Fruit fly (Drosophila melanogaster) whole organism, embryonic: Measurements from ENCODE around the gene CG33230.

ENCODE experiments used
- Atf3 ChIP-seq: fragments of 200-800 bp; sonication (Bioruptor generic); optimal IDR thresholded peaks from 3 replicates; lab custom pipeline; 2016; ENCODE audit warnings: missing biosample characterization, missing genetic modification characterization
- CG10366 ChIP-seq: fragments of 200-800 bp; sonication (Bioruptor generic); IDR thresholded peaks from 2 replicates; pipeline ENCODE4 v1.3.6; 2022; ENCODE audit warnings: missing biosample characterization, missing genetic modification characterization
- CG10959 ChIP-seq: fragments of 200-800 bp; sonication (Bioruptor generic); IDR thresholded peaks from 2 replicates; pipeline ENCODE4 v1.3.6; 2022; ENCODE audit warnings: missing biosample characterization, missing genetic modification characterization
- CG12219 ChIP-seq: fragments of 200-800 bp; sonication (Bioruptor generic); optimal IDR thresholded peaks from 3 replicates; lab custom pipeline; 2018; ENCODE audit warnings: missing biosample characterization, mild to moderate bottlenecking, missing genetic modification characterization
- CG1233 ChIP-seq: fragments of 200-800 bp; sonication (Bioruptor generic); optimal IDR thresholded peaks from 4 replicates; lab custom pipeline; 2018; ENCODE audit warnings: missing biosample characterization, mild to moderate bottlenecking, missing genetic modification characterization
- CG14441 ChIP-seq: fragments of 200-800 bp; sonication (Bioruptor generic); IDR thresholded peaks from 2 replicates; pipeline ENCODE4 v1.3.6; 2022; ENCODE audit warnings: missing biosample characterization, missing genetic modification characterization
- CG1647 ChIP-seq: fragments of 200-800 bp; sonication (Bioruptor generic); optimal IDR thresholded peaks from 3 replicates; lab custom pipeline; 2016; ENCODE audit warnings: missing biosample characterization, missing genetic modification characterization
- CG17328 ChIP-seq: fragments of 200-800 bp; sonication (Bioruptor generic); IDR thresholded peaks from 2 replicates; pipeline ENCODE4 v1.3.6; 2022; ENCODE audit warnings: missing biosample characterization, missing genetic modification characterization
- CG17568 ChIP-seq: fragments of 200-800 bp; sonication (Bioruptor generic); optimal IDR thresholded peaks from 2 replicates; lab custom pipeline; 2018; ENCODE audit warnings: missing biosample characterization, mild to moderate bottlenecking, missing genetic modification characterization, moderate library complexity
- CG17829 ChIP-seq: fragments of 200-800 bp; optimal IDR thresholded peaks from 2 replicates; lab custom pipeline; 2019; ENCODE audit warnings: missing biosample characterization, mild to moderate bottlenecking, missing genetic modification characterization, moderate library complexity
- CG17912 ChIP-seq: fragments of 200-800 bp; sonication (Bioruptor generic); optimal IDR thresholded peaks from 2 replicates; lab custom pipeline; 2018; ENCODE audit warnings: missing biosample characterization, mild to moderate bottlenecking, missing genetic modification characterization
- CG2712 ChIP-seq: fragments of 200-800 bp; optimal IDR thresholded peaks from 3 replicates; lab custom pipeline; 2019; ENCODE audit warnings: missing biosample characterization, mild to moderate bottlenecking, missing genetic modification characterization, moderate library complexity
- CG2889 ChIP-seq: fragments of 200-800 bp; sonication (Bioruptor generic); IDR thresholded peaks from 3 replicates; pipeline ENCODE4 v1.3.6; 2022; ENCODE audit warnings: missing biosample characterization, missing genetic modification characterization
- CG34376 ChIP-seq: fragments of 200-800 bp; sonication (Bioruptor generic); optimal IDR thresholded peaks from 2 replicates; lab custom pipeline; 2018; ENCODE audit warnings: missing biosample characterization, mild to moderate bottlenecking, missing genetic modification characterization
- CG4360 ChIP-seq: fragments of 200-800 bp; sonication (Bioruptor generic); IDR thresholded peaks from 2 replicates; pipeline ENCODE4 v1.3.6; 2022; ENCODE audit warnings: missing biosample characterization, missing genetic modification characterization
- CG4707 ChIP-seq: fragments of 200-800 bp; sonication (Bioruptor generic); optimal IDR thresholded peaks from 2 replicates; lab custom pipeline; 2018; ENCODE audit warnings: missing biosample characterization, mild to moderate bottlenecking, missing genetic modification characterization, moderate library complexity
- CG6175 ChIP-seq: fragments of 200-800 bp; sonication (Bioruptor generic); IDR thresholded peaks from 3 replicates; pipeline ENCODE4 v1.3.6; 2022; ENCODE audit warnings: missing biosample characterization, missing genetic modification characterization
- CG7372 ChIP-seq: fragments of 200-800 bp; sonication (Bioruptor generic); IDR thresholded peaks from 2 replicates; pipeline ENCODE4 v1.3.6; 2022; ENCODE audit warnings: missing biosample characterization, missing genetic modification characterization
- CG7839 ChIP-seq: fragments of 200-800 bp; sonication (Bioruptor generic); optimal IDR thresholded peaks from 3 replicates; lab custom pipeline; 2018; ENCODE audit warnings: missing biosample characterization, mild to moderate bottlenecking, missing genetic modification characterization, moderate library complexity
- Camta ChIP-seq: fragments of 200-800 bp; sonication (Bioruptor generic); optimal IDR thresholded peaks from 2 replicates; lab custom pipeline; 2016; ENCODE audit warnings: missing biosample characterization, missing genetic modification characterization
- Chrac-16 ChIP-seq: fragments of 200-800 bp; sonication (Bioruptor generic); optimal IDR thresholded peaks from 3 replicates; lab custom pipeline; 2016; ENCODE audit warnings: missing biosample characterization, missing genetic modification characterization
- CoRest ChIP-seq: fragments of 200-800 bp; sonication (Bioruptor generic); optimal IDR thresholded peaks from 3 replicates; lab custom pipeline; 2018; ENCODE audit warnings: missing biosample characterization, mild to moderate bottlenecking, missing genetic modification characterization, moderate library complexity
- Dip2 ChIP-seq: fragments of 200-800 bp; sonication (Bioruptor generic); IDR thresholded peaks from 2 replicates; pipeline ENCODE4 v1.3.6; 2022; ENCODE audit warnings: missing biosample characterization, missing genetic modification characterization
- Drgx ChIP-seq: fragments of 200-800 bp; sonication (Bioruptor generic); IDR thresholded peaks from 2 replicates; pipeline ENCODE4 v1.3.6; 2022; ENCODE audit warnings: missing biosample characterization, missing genetic modification characterization
- Fer1 ChIP-seq: fragments of 200-800 bp; sonication (Bioruptor generic); optimal IDR thresholded peaks from 2 replicates; lab custom pipeline; 2017; ENCODE audit warnings: missing biosample characterization, mild to moderate bottlenecking, missing genetic modification characterization
- Fer3 ChIP-seq: fragments of 200-800 bp; sonication (Bioruptor generic); optimal IDR thresholded peaks from 2 replicates; lab custom pipeline; 2018; ENCODE audit warnings: missing biosample characterization, mild to moderate bottlenecking, missing genetic modification characterization, moderate library complexity
- HLH3B ChIP-seq: fragments of 200-800 bp; sonication (Bioruptor generic); IDR thresholded peaks from 2 replicates; pipeline ENCODE4 v1.3.6; 2022; ENCODE audit warnings: missing biosample characterization, missing genetic modification characterization
- HmgD ChIP-seq: fragments of 200-800 bp; sonication (Bioruptor generic); optimal IDR thresholded peaks from 3 replicates; lab custom pipeline; 2016; ENCODE audit warnings: missing biosample characterization, missing genetic modification characterization
- Hr51 ChIP-seq, 2 experiments: fragments of 200-800 bp; sonication (Bioruptor generic); optimal IDR thresholded peaks; 2 replicates in 1 of 2; 3 replicates in 1 of 2; lab custom pipeline; 2016 to 2018; ENCODE audit warnings: missing biosample characterization in 2 of 2, missing genetic modification characterization in 2 of 2, mild to moderate bottlenecking in 1 of 2, moderate library complexity in 1 of 2
- Kr ChIP-seq: fragments of 200-800 bp; sonication (Bioruptor generic); optimal IDR thresholded peaks from 2 replicates; lab custom pipeline; 2017; ENCODE audit warnings: missing biosample characterization, mild to moderate bottlenecking, missing genetic modification characterization
- Lpt ChIP-seq: fragments of >200 bp; optimal IDR thresholded peaks from 2 replicates; lab custom pipeline; 2018; ENCODE audit warnings: missing biosample characterization, missing genetic modification characterization
- Poxn ChIP-seq: fragments of 200-800 bp; sonication (Bioruptor generic); IDR thresholded peaks from 2 replicates; pipeline ENCODE4 v1.3.6; 2022; ENCODE audit warnings: missing biosample characterization, missing genetic modification characterization
- Six4 ChIP-seq: fragments of 200-800 bp; sonication (Bioruptor generic); optimal IDR thresholded peaks from 2 replicates; lab custom pipeline; 2016; ENCODE audit warnings: missing biosample characterization, missing genetic modification characterization
- Xrp1 ChIP-seq: fragments of 200-800 bp; sonication (Bioruptor generic); IDR thresholded peaks from 2 replicates; pipeline ENCODE4 v1.3.6; 2022; ENCODE audit warnings: missing biosample characterization, missing genetic modification characterization
- bowl ChIP-seq: fragments of 200-800 bp; sonication (Bioruptor generic); IDR thresholded peaks from 2 replicates; pipeline ENCODE4 v1.3.6; 2022; ENCODE audit warnings: missing biosample characterization, missing genetic modification characterization
- br ChIP-seq: fragments of >200 bp; optimal IDR thresholded peaks from 2 replicates; lab custom pipeline; 2017
- cato ChIP-seq: fragments of 200-800 bp; sonication (Bioruptor generic); optimal IDR thresholded peaks from 2 replicates; lab custom pipeline; 2016; ENCODE audit warnings: missing biosample characterization, missing genetic modification characterization, borderline replicate concordance
- cg ChIP-seq: fragments of 200-800 bp; sonication (Bioruptor generic); optimal IDR thresholded peaks from 3 replicates; lab custom pipeline; 2019; ENCODE audit warnings: missing biosample characterization, mild to moderate bottlenecking, missing genetic modification characterization, moderate library complexity
- eve ChIP-seq, 2 experiments: fragments of >200 bp; optimal IDR thresholded peaks; 2 replicates each; lab custom pipeline; 2017; ENCODE audit warnings: missing biosample characterization in 2 of 2, missing genetic modification characterization in 2 of 2
- hb ChIP-seq: fragments of 200-800 bp; sonication (Bioruptor generic); IDR thresholded peaks from 3 replicates; pipeline ENCODE4 v1.3.6; 2022; ENCODE audit warnings: missing biosample characterization, missing genetic modification characterization; ENCODE audit not compliant: partially characterized antibody
- hth ChIP-seq: fragments of >200 bp; optimal IDR thresholded peaks from 2 replicates; lab custom pipeline; 2017; ENCODE audit warnings: inconsistent platforms
- kah ChIP-seq: fragments of 200-800 bp; sonication (Bioruptor generic); optimal IDR thresholded peaks from 2 replicates; lab custom pipeline; 2018; ENCODE audit warnings: missing biosample characterization, mild to moderate bottlenecking, missing genetic modification characterization
- org-1 ChIP-seq: fragments of 200-800 bp; sonication (Bioruptor generic); optimal IDR thresholded peaks from 2 replicates; lab custom pipeline; 2017; ENCODE audit warnings: missing biosample characterization, missing genetic modification characterization
- p53 ChIP-seq: fragments of 200-800 bp; sonication (Bioruptor generic); optimal IDR thresholded peaks from 2 replicates; lab custom pipeline; 2016; ENCODE audit warnings: missing biosample characterization, missing genetic modification characterization
- phol ChIP-seq: fragments of 200-800 bp; sonication (Bioruptor generic); optimal IDR thresholded peaks from 3 replicates; lab custom pipeline; 2018; ENCODE audit warnings: missing biosample characterization, mild to moderate bottlenecking, missing genetic modification characterization, moderate library complexity
- prd ChIP-seq, 3 experiments: fragments of >200 bp in 2 of 3; fragments of 200-800 bp in 1 of 3; sonication (Bioruptor generic) in 1 of 3; optimal IDR thresholded peaks in 2 of 3; IDR thresholded peaks in 1 of 3; 2 replicates in 2 of 3; 3 replicates in 1 of 3; pipeline versions ENCODE4 v1.3.6 to Lab custom; 2017 to 2022; ENCODE audit warnings: missing biosample characterization in 1 of 3, missing genetic modification characterization in 1 of 3
- row ChIP-seq: fragments of 200-800 bp; sonication (Bioruptor generic); IDR thresholded peaks from 3 replicates; pipeline ENCODE4 v1.3.6; 2022; ENCODE audit warnings: missing biosample characterization, missing genetic modification characterization
- sc ChIP-seq, 3 experiments: fragments of >200 bp in 2 of 3; fragments of 200-800 bp in 1 of 3; sonication (Bioruptor generic) in 1 of 3; optimal IDR thresholded peaks; 2 replicates in 2 of 3; 3 replicates in 1 of 3; lab custom pipeline; 2017; ENCODE audit warnings: mild to moderate bottlenecking in 1 of 3, missing biosample characterization in 1 of 3, missing genetic modification characterization in 1 of 3, missing genetic modification reagents in 1 of 3
- scrt ChIP-seq: fragments of 200-800 bp; sonication (Bioruptor generic); optimal IDR thresholded peaks from 2 replicates; lab custom pipeline; 2018; ENCODE audit warnings: missing biosample characterization, mild to moderate bottlenecking, missing genetic modification characterization, moderate library complexity
- wek ChIP-seq: fragments of 200-800 bp; sonication (Bioruptor generic); optimal IDR thresholded peaks from 3 replicates; lab custom pipeline; 2018; ENCODE audit warnings: missing biosample characterization, mild to moderate bottlenecking, missing genetic modification characterization, moderate library complexity

CG33230 gene

DNA sequence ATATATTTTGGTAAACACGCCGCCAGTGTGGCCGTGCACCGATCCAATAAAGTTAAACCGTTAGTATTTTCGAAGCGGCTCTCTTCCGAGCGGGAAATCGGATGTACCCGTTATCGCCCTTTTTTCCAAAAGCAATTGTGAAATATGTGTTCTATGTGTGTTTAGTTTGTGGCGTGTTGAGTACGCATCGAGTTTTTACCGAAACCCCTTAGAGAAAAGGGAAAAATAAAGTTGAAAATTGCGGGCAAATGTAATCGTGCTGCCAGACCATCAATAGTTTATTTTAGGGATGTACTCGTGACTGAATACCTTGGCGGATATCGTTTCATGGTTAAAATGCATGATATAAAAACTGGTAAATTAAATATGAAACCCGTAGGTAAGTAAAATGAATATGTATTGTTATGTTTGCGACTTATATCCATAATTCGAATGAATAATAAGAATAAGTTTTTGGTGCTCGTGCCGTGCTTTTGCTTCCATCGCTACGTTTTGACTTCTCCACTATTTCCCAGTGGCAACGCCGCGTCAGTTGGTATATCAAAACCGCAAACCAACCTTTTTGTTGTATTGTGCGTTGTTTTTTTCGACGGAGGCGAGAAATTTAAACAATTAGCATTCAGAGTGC, 21.1 kb downstream of the CG33230 start, which contains the start of the genes Mettl2 and Bgb (continued):
- TF ChIP-seq CG2712 (tag; lab: Kevin White, UChicago): peak; percentile 77
- TF ChIP-seq Xrp1 (GFP tag; lab: Robert Waterston, UW): peak; percentile 76
- TF ChIP-seq Poxn: no peak
- TF ChIP-seq Hr51 (GFP tag; optimal IDR thresholded peaks at IDR 0.05; lab: Kevin White, UChicago): peak; percentile 60 to 68
- peak; percentile 48 for TF ChIP-seq CG34376
- no peak for TF ChIP-seq scrt (GFP tag; lab: Kevin White, UChicago)
- no peak for TF ChIP-seq bowl (GFP tag; lab: Robert Waterston, UW)
- TF ChIP-seq p53 (GFP tag; lab: Kevin White, UChicago): peak; percentile 18
- TF ChIP-seq Chrac-16 (GFP tag; lab: Kevin White, UChicago): peak; percentile 76
- peak; percentile 13 for TF ChIP-seq org-1
- peak; percentile 95 for TF ChIP-seq row (GFP tag; lab: Robert Waterston, UW)
- TF ChIP-seq cato: peak; percentile 66
- TF ChIP-seq sc (optimal IDR thresholded peaks at IDR 0.05; lab: Kevin White, UChicago): no peak
- no peak for TF ChIP-seq sc (GFP tag; optimal IDR thresholded peaks at IDR 0.05; lab: Kevin White, UChicago)
- TF ChIP-seq HmgD (GFP tag; lab: Kevin White, UChicago): peak; percentile 53
- no peak for TF ChIP-seq CG12219
- peak; percentile 71 for TF ChIP-seq Atf3
- TF ChIP-seq CG10959: peak; percentile 67
- TF ChIP-seq Kr (GFP tag; lab: Kevin White, UChicago): no peak
- TF ChIP-seq hb (GFP tag; lab: Robert Waterston, UW): peak; percentile 59; the same call in 1 of the 3 replicates
- peak; percentile 83 for TF ChIP-seq CG7372 (GFP tag; lab: Robert Waterston, UW)
- no peak for TF ChIP-seq eve (GFP tag; optimal IDR thresholded peaks at IDR 0.05; lab: Kevin White, UChicago)
- TF ChIP-seq CG1647 (GFP tag; lab: Kevin White, UChicago): peak; percentile 75
- TF ChIP-seq phol (tag; lab: Kevin White, UChicago): peak; percentile 87
- TF ChIP-seq Fer3 (tag; lab: Kevin White, UChicago): peak; percentile 77
- TF ChIP-seq wek (GFP tag; lab: Kevin White, UChicago): no peak
- no peak for TF ChIP-seq br
- no peak for TF ChIP-seq kah (GFP tag; lab: Kevin White, UChicago)
- peak; percentile 84 for TF ChIP-seq CG7839
- no peak for TF ChIP-seq CG4707 (GFP tag; lab: Kevin White, UChicago)
- TF ChIP-seq Six4 (GFP tag; lab: Kevin White, UChicago): peak; percentile 63
- TF ChIP-seq CG1233: peak; percentile 71
- TF ChIP-seq CG14441 (GFP tag; lab: Robert Waterston, UW): peak; percentile 81
- TF ChIP-seq Lpt (GFP tag; lab: Kevin White, UChicago): no peak
- peak; percentile 75 for TF ChIP-seq Camta (GFP tag; lab: Kevin White, UChicago)
- TF ChIP-seq CG6175 (GFP tag; lab: Robert Waterston, UW): peak; percentile 61; the same call in 1 of the 3 replicates
- peak; percentile 47; the same call in 1 of the 3 replicates for TF ChIP-seq CG2889 (GFP tag; lab: Robert Waterston, UW)
- no peak for TF ChIP-seq CG17568 (GFP tag; lab: Kevin White, UChicago)
- TF ChIP-seq Drgx (GFP tag; lab: Robert Waterston, UW): peak; percentile 43; the same call in 1 of the 2 replicates
- TF ChIP-seq HLH3B (GFP tag; lab: Robert Waterston, UW): peak; percentile 72
- TF ChIP-seq prd (optimal IDR thresholded peaks at IDR 0.05; lab: Kevin White, UChicago): no peak
- peak; percentile 91 for TF ChIP-seq prd (GFP tag; IDR thresholded peaks at IDR 0.05; lab: Robert Waterston, UW)
- no peak for TF ChIP-seq CG17912 (GFP tag; lab: Kevin White, UChicago)
- TF ChIP-seq hth: no peak
- TF ChIP-seq Fer1: peak; percentile 58
- TF ChIP-seq CG17328: peak; percentile 63
- TF ChIP-seq CoRest (tag; lab: Kevin White, UChicago): peak; percentile 83
- TF ChIP-seq CG17829 (tag; lab: Kevin White, UChicago): peak; percentile 77
- TF ChIP-seq CG4360 (GFP tag; lab: Robert Waterston, UW): peak; percentile 76
- TF ChIP-seq CG10366: peak; percentile 69
- TF ChIP-seq cg (GFP tag; lab: Kevin White, UChicago): no peak
- TF ChIP-seq Dip2: no peak
